Worm (Caenorhabditis elegans) whole organism, L2 larva: ENCODE results near the gene fbxa-94.

ENCODE experiments used
- C34F6.9 ChIP-seq: fragments of 150-350 bp; optimal IDR thresholded peaks from 2 replicates; lab custom pipeline; 2014; ENCODE audit warnings: missing biosample characterization, missing genetic modification characterization
- F13H6.1 ChIP-seq: sonication (generic microtip); optimal IDR thresholded peaks from 2 replicates; lab custom pipeline; 2016; ENCODE audit warnings: missing genetic modification characterization, missing compliant biosample characterization
- R02D3.7 ChIP-seq: fragments of 150-350 bp; optimal IDR thresholded peaks from 2 replicates; lab custom pipeline; 2014; ENCODE audit warnings: missing biosample characterization, missing genetic modification characterization
- ZK546.5 ChIP-seq: sonication (generic microtip); optimal IDR thresholded peaks from 2 replicates; lab custom pipeline; 2017; ENCODE audit warnings: missing biosample characterization, missing genetic modification characterization
- alr-1 ChIP-seq: fragments of 150-350 bp; optimal IDR thresholded peaks from 2 replicates; lab custom pipeline; 2014; ENCODE audit warnings: missing biosample characterization, missing genetic modification characterization
- ama-1 ChIP-seq: fragments of 150-350 bp; optimal IDR thresholded peaks from 2 replicates; lab custom pipeline; 2018; ENCODE audit warnings: inconsistent platforms
- blmp-1 ChIP-seq: sonication (generic microtip); optimal IDR thresholded peaks from 2 replicates; lab custom pipeline; 2017; ENCODE audit warnings: missing genetic modification characterization, mild to moderate bottlenecking, missing compliant biosample characterization, antibody characterized with exemption, moderate library complexity; ENCODE audit not compliant: insufficient read depth
- crh-2 ChIP-seq: sonication (generic microtip); optimal IDR thresholded peaks from 2 replicates; lab custom pipeline; 2017; ENCODE audit warnings: missing biosample characterization, missing genetic modification characterization
- dmd-4 ChIP-seq: sonication (generic microtip); optimal IDR thresholded peaks from 2 replicates; lab custom pipeline; 2017; ENCODE audit warnings: missing biosample characterization, missing genetic modification characterization
- egl-27 ChIP-seq: sonication (generic microtip); optimal IDR thresholded peaks from 3 replicates; lab custom pipeline; 2017; ENCODE audit warnings: missing biosample characterization, missing genetic modification reagents, missing genetic modification characterization
- elt-1 ChIP-seq: fragments of 150-350 bp; optimal IDR thresholded peaks from 2 replicates; lab custom pipeline; 2014; ENCODE audit warnings: missing biosample characterization, missing genetic modification characterization
- elt-3 ChIP-seq: sonication (generic microtip); optimal IDR thresholded peaks from 2 replicates; lab custom pipeline; 2017; ENCODE audit warnings: missing biosample characterization, missing genetic modification characterization
- fos-1 ChIP-seq: fragments of 150-350 bp; optimal IDR thresholded peaks from 2 replicates; lab custom pipeline; 2014; ENCODE audit warnings: missing biosample characterization, missing genetic modification characterization
- lin-13 ChIP-seq: fragments of 150-350 bp; optimal IDR thresholded peaks from 2 replicates; lab custom pipeline; 2014; ENCODE audit warnings: missing biosample characterization, missing genetic modification reagents, missing genetic modification characterization
- lin-39 ChIP-seq: fragments of 150-350 bp; optimal IDR thresholded peaks from 2 replicates; lab custom pipeline; 2014; ENCODE audit warnings: missing biosample characterization, missing genetic modification reagents, missing genetic modification characterization
- lsy-2 ChIP-seq, 2 experiments: fragments of 150-350 bp in 1 of 2; sonication (generic microtip) in 1 of 2; optimal IDR thresholded peaks; 2 replicates each; lab custom pipeline; 2014 to 2017; ENCODE audit warnings: missing biosample characterization in 2 of 2, missing genetic modification characterization in 2 of 2
- mab-5 ChIP-seq: fragments of 150-350 bp; optimal IDR thresholded peaks from 2 replicates; lab custom pipeline; 2014; ENCODE audit warnings: missing biosample characterization, missing genetic modification characterization
- mbf-1 ChIP-seq: sonication (generic microtip); optimal IDR thresholded peaks from 2 replicates; lab custom pipeline; 2017; ENCODE audit warnings: missing biosample characterization, missing genetic modification characterization
- nhr-10 ChIP-seq: sonication (generic microtip); optimal IDR thresholded peaks from 2 replicates; lab custom pipeline; 2017; ENCODE audit warnings: missing biosample characterization, missing genetic modification characterization
- nhr-11 ChIP-seq: fragments of 150-350 bp; optimal IDR thresholded peaks from 2 replicates; lab custom pipeline; 2014; ENCODE audit warnings: missing biosample characterization, missing genetic modification characterization
- nhr-12 ChIP-seq: fragments of 150-350 bp; optimal IDR thresholded peaks from 2 replicates; lab custom pipeline; 2014; ENCODE audit warnings: missing biosample characterization, missing genetic modification characterization
- nhr-129 ChIP-seq: fragments of 150-350 bp; optimal IDR thresholded peaks from 2 replicates; lab custom pipeline; 2014; ENCODE audit warnings: missing biosample characterization, missing genetic modification characterization
- nhr-21 ChIP-seq: fragments of 150-350 bp; optimal IDR thresholded peaks from 2 replicates; lab custom pipeline; 2014; ENCODE audit warnings: missing biosample characterization, missing genetic modification characterization
- nhr-23 ChIP-seq: fragments of 150-350 bp; optimal IDR thresholded peaks from 2 replicates; lab custom pipeline; 2014; ENCODE audit warnings: missing biosample characterization, missing genetic modification reagents, missing genetic modification characterization
- nhr-237 ChIP-seq: fragments of 150-350 bp; optimal IDR thresholded peaks from 2 replicates; lab custom pipeline; 2014; ENCODE audit warnings: missing biosample characterization, missing genetic modification characterization
- nhr-25 ChIP-seq: fragments of 150-350 bp; sonication (generic microtip); optimal IDR thresholded peaks from 3 replicates; lab custom pipeline; 2014; ENCODE audit warnings: missing biosample characterization, missing genetic modification characterization
- nhr-6 ChIP-seq: fragments of 150-350 bp; optimal IDR thresholded peaks from 2 replicates; lab custom pipeline; 2014; ENCODE audit warnings: missing biosample characterization, missing genetic modification characterization
- nhr-77 ChIP-seq: fragments of 150-350 bp; optimal IDR thresholded peaks from 2 replicates; lab custom pipeline; 2014; ENCODE audit warnings: missing biosample characterization, missing genetic modification characterization
- peb-1 ChIP-seq: fragments of 150-350 bp; optimal IDR thresholded peaks from 2 replicates; lab custom pipeline; 2014; ENCODE audit warnings: missing biosample characterization, missing genetic modification characterization
- sem-4 ChIP-seq: fragments of 150-350 bp; optimal IDR thresholded peaks from 2 replicates; lab custom pipeline; 2014; ENCODE audit warnings: missing biosample characterization, missing genetic modification reagents, missing genetic modification characterization
- sma-3 ChIP-seq: sonication (generic microtip); optimal IDR thresholded peaks from 2 replicates; lab custom pipeline; 2016; ENCODE audit warnings: missing genetic modification reagents, missing genetic modification characterization, missing compliant biosample characterization
- snpc-4 ChIP-seq: fragments of 150-350 bp; optimal IDR thresholded peaks from 2 replicates; lab custom pipeline; 2014; ENCODE audit warnings: missing biosample characterization, missing genetic modification characterization
- unc-39 ChIP-seq: fragments of 150-350 bp; optimal IDR thresholded peaks from 2 replicates; lab custom pipeline; 2014; ENCODE audit warnings: missing biosample characterization, missing genetic modification characterization
- unc-55 ChIP-seq: fragments of 150-350 bp; sonication (generic microtip); optimal IDR thresholded peaks from 3 replicates; lab custom pipeline; 2014; ENCODE audit warnings: missing biosample characterization, missing genetic modification reagents, missing genetic modification characterization
- unc-62 ChIP-seq: fragments of 150-350 bp; optimal IDR thresholded peaks from 2 replicates; lab custom pipeline; 2014; ENCODE audit warnings: missing biosample characterization, missing genetic modification reagents, missing genetic modification characterization
- zag-1 ChIP-seq: fragments of 150-350 bp; optimal IDR thresholded peaks from 2 replicates; lab custom pipeline; 2014; ENCODE audit warnings: missing biosample characterization, missing genetic modification characterization
- ztf-1 ChIP-seq: fragments of 200-800 bp; sonication (Bioruptor generic); conservative IDR thresholded peaks from 2 replicates; pipeline ENCODE4 v1.3.6; 2022; ENCODE audit warnings: missing genetic modification characterization, missing compliant biosample characterization
- ztf-11 ChIP-seq: sonication (generic microtip); optimal IDR thresholded peaks from 2 replicates; lab custom pipeline; 2017; ENCODE audit warnings: missing biosample characterization, missing genetic modification characterization
- ztf-4 ChIP-seq: fragments of 150-350 bp; optimal IDR thresholded peaks from 2 replicates; lab custom pipeline; 2014; ENCODE audit warnings: missing biosample characterization, missing genetic modification characterization

The fbxa-94 gene

DNA sequence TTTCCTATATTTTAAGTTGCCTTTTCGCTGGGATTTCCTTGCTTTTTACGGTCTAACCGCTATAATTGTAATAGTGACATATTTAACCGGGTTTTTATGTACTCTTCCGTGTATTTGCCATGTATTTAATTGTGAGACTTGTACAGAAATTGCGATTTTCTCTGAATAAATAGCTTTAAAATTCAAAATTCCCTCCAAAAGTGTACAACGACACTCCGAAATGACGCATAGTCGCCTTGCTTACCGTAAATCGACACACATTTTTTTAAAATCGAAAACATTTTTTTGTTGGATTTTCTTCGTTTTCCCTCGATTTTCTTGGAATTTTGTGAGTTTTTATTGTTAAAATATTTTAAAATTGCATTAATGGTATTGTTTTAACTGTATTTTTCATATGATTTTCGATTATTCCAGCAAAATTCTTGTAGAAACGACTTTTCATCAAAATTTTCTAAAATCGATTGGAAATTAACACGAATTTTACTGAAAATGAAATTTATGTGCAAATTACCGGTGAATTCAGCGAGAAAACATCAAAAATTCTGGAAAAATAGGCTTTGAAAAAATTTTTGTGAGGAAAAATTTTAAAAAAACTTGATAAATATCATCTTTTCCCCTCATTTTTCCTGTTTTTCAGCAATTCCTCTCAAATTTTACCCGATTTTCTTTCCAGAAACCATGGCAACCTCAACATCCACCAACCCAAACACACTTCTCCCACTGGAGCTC lies 2.8 kb upstream of the fbxa-94 start, which contains the start of gene lsm-5 (continued):
- TF ChIP-seq crh-2 (tag; lab: Kevin White, UChicago) = peak; percentile 61
- TF ChIP-seq peb-1 (tag; lab: Kevin White, UChicago) = no peak
- peak in 1 of 2 experiments; percentile 80 for TF ChIP-seq lsy-2 (tag; optimal IDR thresholded peaks at IDR 0.05; lab: Kevin White, UChicago)
- peak; percentile 39 for TF ChIP-seq sma-3 (GFP tag; lab: Kevin White, UChicago)
- no peak for TF ChIP-seq sem-4 (tag; lab: Kevin White, UChicago)
- TF ChIP-seq mbf-1 (tag; lab: Kevin White, UChicago) = no peak
- no peak for TF ChIP-seq nhr-237 (tag; lab: Kevin White, UChicago)
- TF ChIP-seq unc-62 (GFP tag; lab: Kevin White, UChicago) = no peak
- no peak for TF ChIP-seq lin-39 (tag; lab: Kevin White, UChicago)
- peak; percentile 84 for TF ChIP-seq R02D3.7 (tag; lab: Kevin White, UChicago)
- TF ChIP-seq elt-1 (tag; lab: Kevin White, UChicago) = no peak
- peak; percentile 95 for TF ChIP-seq ama-1
- peak; percentile 88 for TF ChIP-seq unc-55 (GFP tag; lab: Kevin White, UChicago)
- TF ChIP-seq ztf-1 (GFP tag; lab: Robert Waterston, UW) = no peak
- no peak for TF ChIP-seq mab-5
- TF ChIP-seq F13H6.1 (tag; lab: Kevin White, UChicago) = peak; percentile 37
- peak; percentile 77 for TF ChIP-seq nhr-129 (tag; lab: Kevin White, UChicago)
- TF ChIP-seq ztf-4 = no peak
- peak; percentile 36 for TF ChIP-seq nhr-6
- peak; percentile 66 for TF ChIP-seq C34F6.9 (tag; lab: Kevin White, UChicago)

DNA sequence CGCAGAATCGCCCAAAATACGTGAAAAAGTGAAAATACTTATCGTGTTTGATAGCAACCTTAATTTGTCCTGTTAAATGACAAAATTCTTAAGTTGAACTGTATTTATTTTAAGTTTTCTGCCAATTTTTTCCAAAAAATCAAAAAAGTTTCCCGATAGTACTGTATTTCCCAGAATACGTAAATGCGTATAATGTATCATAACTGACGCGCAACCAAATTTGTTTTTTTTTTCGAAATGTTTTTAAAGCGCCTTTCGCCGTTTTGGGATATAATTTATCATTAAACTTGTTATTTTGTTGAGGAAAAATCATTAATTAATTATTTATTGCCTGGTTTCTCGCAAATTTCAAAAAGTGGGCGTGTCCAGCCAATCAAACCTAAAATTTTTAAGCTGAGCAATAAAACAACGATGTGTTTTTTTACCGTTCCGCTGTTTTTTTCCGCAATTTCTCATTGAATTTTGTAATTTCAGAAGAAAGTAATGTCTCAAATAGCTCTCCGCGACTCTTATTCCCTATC lies 1.6 kb upstream of the fbxa-94 start, which contains the start of gene fbxa-95:
fbxa-95 (plus strand) TSS at position 471 of the 521 bp plus-strand sequence.
- TF ChIP-seq elt-3 (tag; lab: Kevin White, UChicago) (no peak), dmd-4 (tag; lab: Kevin White, UChicago) (no peak), elt-1 (tag; lab: Kevin White, UChicago) (no peak), ztf-11 (no peak), ama-1 (no peak), nhr-10 (tag; lab: Kevin White, UChicago) (no peak), C34F6.9 (tag; lab: Kevin White, UChicago) (no peak), crh-2 (tag; lab: Kevin White, UChicago) (no peak), nhr-12 (tag; lab: Kevin White, UChicago) (no peak)

DNA sequence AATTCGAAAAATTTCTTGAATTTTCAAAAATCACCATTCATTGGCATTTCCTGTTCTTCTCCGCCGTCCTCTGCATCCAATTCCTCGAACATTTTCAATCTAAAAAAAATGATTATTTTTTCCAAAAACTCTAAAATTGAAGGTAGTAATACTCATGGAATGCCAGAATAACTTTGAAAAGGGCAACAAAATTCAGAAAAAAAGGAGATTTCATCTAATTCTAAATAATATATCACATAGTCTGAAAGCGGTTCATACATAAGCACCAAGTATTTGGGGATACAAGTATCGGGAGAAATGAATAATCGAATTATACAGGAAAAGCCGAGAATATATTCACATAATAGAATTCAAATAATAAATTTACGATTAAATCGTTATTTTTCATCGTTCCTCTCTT lies 2.6 kb downstream of the fbxa-94 start, which contains the start of gene mdt-28:
mdt-28 (minus strand) TSS at position 101 of the 400 bp plus-strand sequence.
- no peak for TF ChIP-seq ztf-1 (GFP tag; lab: Robert Waterston, UW)
- no peak for TF ChIP-seq nhr-10 (tag; lab: Kevin White, UChicago)
- no peak for TF ChIP-seq nhr-12 (tag; lab: Kevin White, UChicago)
- TF ChIP-seq ZK546.5 (tag; lab: Kevin White, UChicago) = no peak

DNA sequence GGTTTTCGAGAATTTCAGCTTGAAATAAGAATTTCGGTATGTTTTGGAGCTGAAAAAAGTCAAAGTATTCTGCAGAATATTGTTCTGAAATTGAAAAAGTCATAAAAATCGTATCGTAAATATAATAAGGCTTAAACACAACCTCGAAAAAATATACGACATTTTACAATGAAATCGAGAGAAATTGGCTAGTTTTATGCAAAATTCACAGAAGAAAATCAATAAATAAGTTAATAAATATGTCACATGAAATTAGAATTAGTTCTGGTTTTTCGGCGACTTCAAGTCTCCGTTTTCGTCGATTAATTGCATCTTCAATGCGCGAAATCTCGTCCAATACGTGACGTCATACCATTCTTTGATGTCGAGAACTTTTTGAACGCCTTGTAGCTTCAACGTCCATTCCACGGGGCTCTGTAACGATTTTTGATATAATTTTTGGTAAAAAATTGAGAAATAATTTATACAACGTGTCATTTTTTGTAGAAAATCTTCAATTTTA lies 4.7 kb downstream of the fbxa-94 start, which contains the start of gene atx-3:
atx-3 (minus strand) TSS at position 51 of the 502 bp plus-strand sequence.
- peak; percentile 34 for TF ChIP-seq nhr-25
- TF ChIP-seq nhr-129 (tag; lab: Kevin White, UChicago) = no peak

DNA sequence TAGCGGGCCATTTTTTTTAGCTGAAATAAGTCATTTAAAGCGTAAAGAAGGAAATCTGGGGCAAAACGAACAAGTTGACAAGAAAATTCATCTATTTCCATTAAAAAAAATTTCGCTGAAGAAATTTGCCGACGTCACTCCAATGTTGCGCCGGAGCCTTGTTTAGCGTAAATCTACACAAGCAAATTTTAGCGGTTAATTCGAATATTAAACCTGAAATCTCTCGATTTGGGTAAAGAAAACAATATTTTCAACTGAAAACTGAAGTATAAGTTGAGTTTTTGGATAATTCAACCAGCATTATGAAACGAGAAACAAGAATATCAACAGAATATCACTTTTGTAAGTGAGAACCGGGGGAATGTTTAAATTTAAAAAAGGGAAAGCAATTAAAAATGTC lies 5.7 kb downstream of the fbxa-94 start, which contains the start of gene F28F8.9:
F28F8.9 (minus strand) TSS at position 288 of the 400 bp plus-strand sequence.
- TF ChIP-seq nhr-237 (tag; lab: Kevin White, UChicago) (no peak), lin-13 (GFP tag; lab: Kevin White, UChicago) (peak; percentile 35), egl-27 (no peak), snpc-4 (tag; lab: Kevin White, UChicago) (peak; percentile 36), fos-1 (tag; lab: Kevin White, UChicago) (no peak), nhr-21 (tag; lab: Kevin White, UChicago) (no peak), sem-4 (tag; lab: Kevin White, UChicago) (no peak), ztf-11 (no peak), lsy-2 (tag; optimal IDR thresholded peaks at IDR 0.05; lab: Kevin White, UChicago) (peak in 1 of 2 experiments; percentile 74), nhr-129 (tag; lab: Kevin White, UChicago) (peak; percentile 66), sma-3 (GFP tag; lab: Kevin White, UChicago) (peak; percentile 4), lin-39 (tag; lab: Kevin White, UChicago) (no peak), nhr-23 (tag; lab: Kevin White, UChicago) (no peak), elt-1 (tag; lab: Kevin White, UChicago) (no peak), R02D3.7 (tag; lab: Kevin White, UChicago) (peak; percentile 87), unc-39 (tag; lab: Kevin White, UChicago) (no peak), nhr-11 (tag; lab: Kevin White, UChicago) (no peak), blmp-1 (tag; lab: Kevin White, UChicago) (no peak), nhr-12 (tag; lab: Kevin White, UChicago) (no peak), nhr-25 (no peak), nhr-10 (tag; lab: Kevin White, UChicago) (no peak), nhr-6 (no peak), nhr-77 (tag; lab: Kevin White, UChicago) (no peak), F13H6.1 (tag; lab: Kevin White, UChicago) (no peak), unc-55 (GFP tag; lab: Kevin White, UChicago) (peak; percentile 62), crh-2 (tag; lab: Kevin White, UChicago) (peak; percentile 32), mbf-1 (tag; lab: Kevin White, UChicago) (no peak), peb-1 (tag; lab: Kevin White, UChicago) (no peak), ztf-1 (GFP tag; lab: Robert Waterston, UW) (no peak), elt-3 (tag; lab: Kevin White, UChicago) (no peak), mab-5 (no peak), zag-1 (tag; lab: Kevin White, UChicago) (no peak), alr-1 (tag; lab: Kevin White, UChicago) (no peak)
